Worm (Caenorhabditis elegans) whole organism, L1 larva: ENCODE measurements around the gene dph-3.

Experiments
- C04F5.9 ChIP-seq: sonication (generic microtip); optimal IDR thresholded peaks from 2 replicates; lab custom pipeline; 2016; ENCODE audit warnings: missing genetic modification characterization, missing compliant biosample characterization
- C16A3.4 ChIP-seq: fragments of 150-350 bp; optimal IDR thresholded peaks from 2 replicates; lab custom pipeline; 2014; ENCODE audit warnings: missing biosample characterization, missing genetic modification characterization
- F16B12.6 ChIP-seq: fragments of 150-350 bp; optimal IDR thresholded peaks from 2 replicates; lab custom pipeline; 2014; ENCODE audit warnings: missing biosample characterization, missing genetic modification characterization
- Y116A8C.19 ChIP-seq: sonication (generic microtip); optimal IDR thresholded peaks from 2 replicates; lab custom pipeline; 2016; ENCODE audit warnings: missing compliant biosample characterization, missing genetic modification characterization, borderline replicate concordance
- aha-1 ChIP-seq: fragments of 150-350 bp; optimal IDR thresholded peaks from 2 replicates; lab custom pipeline; 2014; ENCODE audit warnings: missing biosample characterization, missing genetic modification characterization
- aly-2 ChIP-seq: fragments of 150-350 bp; optimal IDR thresholded peaks from 2 replicates; lab custom pipeline; 2014; ENCODE audit warnings: missing biosample characterization, missing genetic modification characterization
- ama-1 ChIP-seq: fragments of 150-350 bp; optimal IDR thresholded peaks from 2 replicates; lab custom pipeline; 2014
- ceh-63 ChIP-seq: fragments of 200-800 bp; sonication (Bioruptor generic); optimal IDR thresholded peaks from 2 replicates; lab custom pipeline; 2018; ENCODE audit warnings: mild to moderate bottlenecking, missing genetic modification characterization, missing compliant biosample characterization
- ceh-8 ChIP-seq: fragments of 200-800 bp; sonication (Bioruptor generic); optimal IDR thresholded peaks from 2 replicates; lab custom pipeline; 2018; ENCODE audit warnings: mild to moderate bottlenecking, missing genetic modification characterization, moderate library complexity, missing compliant biosample characterization
- ceh-88 ChIP-seq: fragments of 200-800 bp; sonication (Bioruptor generic); IDR thresholded peaks from 2 replicates; pipeline ENCODE4 v1.3.6; 2022; ENCODE audit warnings: missing genetic modification characterization, missing compliant biosample characterization
- ceh-90 ChIP-seq: sonication (generic microtip); optimal IDR thresholded peaks from 2 replicates; lab custom pipeline; 2016; ENCODE audit warnings: missing genetic modification characterization, missing compliant biosample characterization
- efl-3 ChIP-seq: fragments of 200-800 bp; sonication (Bioruptor generic); optimal IDR thresholded peaks from 2 replicates; lab custom pipeline; 2018; ENCODE audit warnings: mild to moderate bottlenecking, missing genetic modification characterization, missing compliant biosample characterization
- elt-2 ChIP-seq: sonication (generic microtip); optimal IDR thresholded peaks from 2 replicates; lab custom pipeline; 2016; ENCODE audit warnings: missing genetic modification characterization, mild to moderate bottlenecking, inconsistent platforms, missing compliant biosample characterization, missing genetic modification reagents
- elt-3 ChIP-seq, 6 experiments: fragments of 150-350 bp in 1 of 6; sonication (generic microtip); optimal IDR thresholded peaks; 2 replicates each; lab custom pipeline; 2017 to 2018; ENCODE audit warnings: missing biosample characterization in 6 of 6, missing genetic modification characterization in 6 of 6, inconsistent platforms in 1 of 6
- fkh-10 ChIP-seq: sonication (generic microtip); optimal IDR thresholded peaks from 2 replicates; lab custom pipeline; 2017; ENCODE audit warnings: missing biosample characterization, missing genetic modification reagents, missing genetic modification characterization
- fkh-4 ChIP-seq: sonication (generic microtip); optimal IDR thresholded peaks from 2 replicates; lab custom pipeline; 2016; ENCODE audit warnings: missing compliant biosample characterization, missing genetic modification characterization, borderline replicate concordance
- hlh-17 ChIP-seq: fragments of 200-800 bp; sonication (Bioruptor generic); optimal IDR thresholded peaks from 2 replicates; lab custom pipeline; 2018; ENCODE audit warnings: missing genetic modification characterization, mild to moderate bottlenecking, missing compliant biosample characterization, moderate library complexity, borderline replicate concordance
- hlh-4 ChIP-seq: sonication (generic microtip); optimal IDR thresholded peaks from 2 replicates; lab custom pipeline; 2016; ENCODE audit warnings: mild to moderate bottlenecking, missing genetic modification characterization, missing compliant biosample characterization
- irx-1 ChIP-seq: sonication (generic microtip); optimal IDR thresholded peaks from 2 replicates; lab custom pipeline; 2016; ENCODE audit warnings: missing genetic modification characterization, missing compliant biosample characterization
- isw-1 ChIP-seq: fragments of 200-800 bp; sonication (Bioruptor generic); IDR thresholded peaks from 2 replicates; pipeline ENCODE4 v1.3.6; 2022; ENCODE audit warnings: missing genetic modification characterization, missing compliant biosample characterization
- lin-13 ChIP-seq: fragments of 150-350 bp; optimal IDR thresholded peaks from 2 replicates; lab custom pipeline; 2014; ENCODE audit warnings: missing biosample characterization, missing genetic modification reagents, missing genetic modification characterization
- lin-14 ChIP-seq: fragments of 200-800 bp; sonication (Bioruptor generic); optimal IDR thresholded peaks from 2 replicates; lab custom pipeline; 2018; ENCODE audit warnings: mild to moderate bottlenecking, missing genetic modification characterization, moderate library complexity, missing compliant biosample characterization
- lin-15B ChIP-seq: fragments of 150-350 bp; sonication (generic microtip); optimal IDR thresholded peaks from 3 replicates; lab custom pipeline; 2014; ENCODE audit warnings: missing biosample characterization, missing genetic modification characterization
- lin-35 ChIP-seq, 2 experiments: fragments of 150-350 bp; optimal IDR thresholded peaks; 2 replicates each; lab custom pipeline; 2014; ENCODE audit warnings: missing biosample characterization in 2 of 2, missing genetic modification characterization in 2 of 2, missing genetic modification reagents in 2 of 2
- mab-9 ChIP-seq: fragments of 200-800 bp; sonication (Bioruptor generic); IDR thresholded peaks from 2 replicates; pipeline ENCODE4 v1.3.6; 2022; ENCODE audit warnings: missing genetic modification reagents, missing genetic modification characterization, missing compliant biosample characterization
- mef-2 ChIP-seq: fragments of 150-350 bp; optimal IDR thresholded peaks from 2 replicates; lab custom pipeline; 2014; ENCODE audit warnings: missing biosample characterization, missing genetic modification characterization
- nhr-12 ChIP-seq: sonication (generic microtip); optimal IDR thresholded peaks from 2 replicates; lab custom pipeline; 2017; ENCODE audit warnings: missing biosample characterization, missing genetic modification characterization
- nhr-28 ChIP-seq: fragments of 150-350 bp; optimal IDR thresholded peaks from 2 replicates; lab custom pipeline; 2014; ENCODE audit warnings: missing biosample characterization, missing genetic modification characterization
- nhr-47 ChIP-seq: sonication (generic microtip); optimal IDR thresholded peaks from 2 replicates; lab custom pipeline; 2016; ENCODE audit warnings: mild to moderate bottlenecking, missing genetic modification characterization, moderate library complexity, missing compliant biosample characterization
- nhr-71 ChIP-seq: sonication (generic microtip); optimal IDR thresholded peaks from 2 replicates; lab custom pipeline; 2016; ENCODE audit warnings: mild to moderate bottlenecking, missing genetic modification characterization, moderate library complexity, missing compliant biosample characterization
- rnt-1 ChIP-seq: sonication (generic microtip); optimal IDR thresholded peaks from 2 replicates; lab custom pipeline; 2016; ENCODE audit warnings: mild to moderate bottlenecking, missing genetic modification characterization, moderate library complexity, missing compliant biosample characterization
- snu-23 ChIP-seq: sonication (generic microtip); optimal IDR thresholded peaks from 2 replicates; lab custom pipeline; 2016; ENCODE audit warnings: missing genetic modification characterization, missing compliant biosample characterization
- sptf-1 ChIP-seq: fragments of 150-350 bp; optimal IDR thresholded peaks from 2 replicates; lab custom pipeline; 2014; ENCODE audit warnings: missing biosample characterization, missing genetic modification characterization
- sup-37 ChIP-seq: fragments of 200-800 bp; sonication (Bioruptor generic); optimal IDR thresholded peaks from 2 replicates; lab custom pipeline; 2018; ENCODE audit warnings: mild to moderate bottlenecking, missing genetic modification characterization, missing compliant biosample characterization
- swsn-7 ChIP-seq: sonication (generic microtip); optimal IDR thresholded peaks from 2 replicates; lab custom pipeline; 2016; ENCODE audit warnings: missing genetic modification characterization, missing compliant biosample characterization
- unc-130 ChIP-seq: fragments of 150-350 bp; optimal IDR thresholded peaks from 2 replicates; lab custom pipeline; 2017; ENCODE audit warnings: missing biosample characterization, missing genetic modification characterization, inconsistent platforms
- unc-30 ChIP-seq: sonication (generic microtip); optimal IDR thresholded peaks from 2 replicates; lab custom pipeline; 2017; ENCODE audit warnings: missing biosample characterization, missing genetic modification characterization
- unc-62 ChIP-seq: fragments of 150-350 bp; optimal IDR thresholded peaks from 2 replicates; lab custom pipeline; 2014; ENCODE audit warnings: missing biosample characterization, missing genetic modification reagents, missing genetic modification characterization
- xbp-1 ChIP-seq: sonication (generic microtip); optimal IDR thresholded peaks from 2 replicates; lab custom pipeline; 2016; ENCODE audit warnings: missing genetic modification characterization, missing compliant biosample characterization
- zag-1 ChIP-seq: fragments of 150-350 bp; optimal IDR thresholded peaks from 2 replicates; lab custom pipeline; 2014; ENCODE audit warnings: missing biosample characterization, missing genetic modification characterization
- ztf-11 ChIP-seq, 2 experiments: sonication (generic microtip); optimal IDR thresholded peaks; 2 replicates each; lab custom pipeline; 2016 to 2017; ENCODE audit warnings: missing genetic modification characterization in 2 of 2, missing biosample characterization in 1 of 2, missing compliant biosample characterization in 1 of 2
- ztf-4 ChIP-seq: fragments of 150-350 bp; optimal IDR thresholded peaks from 2 replicates; lab custom pipeline; 2014; ENCODE audit warnings: missing biosample characterization, missing genetic modification characterization

The dph-3 gene

ce11 chrIV:9716490-9716889 is 9.5 kb downstream of the dph-3 start (continued):
- TF ChIP-seq nhr-47 (tag; lab: Kevin White, UChicago) (no peak), F16B12.6 (tag; lab: Kevin White, UChicago) (no peak), nhr-12 (tag; lab: Kevin White, UChicago) (no peak), ceh-90 (tag; lab: Kevin White, UChicago) (no peak), hlh-4 (tag; lab: Kevin White, UChicago) (no peak), elt-2 (tag; lab: Kevin White, UChicago) (peak; percentile 56), aha-1 (tag; lab: Kevin White, UChicago) (no peak), nhr-71 (tag; lab: Kevin White, UChicago) (peak; percentile 36), efl-3 (GFP tag; lab: Kevin White, UChicago) (no peak), nhr-28 (tag; lab: Kevin White, UChicago) (no peak), lin-13 (no peak), irx-1 (tag; lab: Kevin White, UChicago) (no peak), fkh-4 (tag; lab: Kevin White, UChicago) (no peak), ceh-8 (no peak), ceh-63 (no peak), aly-2 (no peak), unc-130 (tag; lab: Kevin White, UChicago) (no peak), fkh-10 (no peak), C04F5.9 (no peak), xbp-1 (tag; lab: Kevin White, UChicago) (no peak), Y116A8C.19 (no peak), rnt-1 (tag; lab: Kevin White, UChicago) (no peak), ztf-4 (tag; lab: Kevin White, UChicago) (peak; percentile 5), sup-37 (GFP tag; lab: Kevin White, UChicago) (no peak), ama-1 (lab: Kevin White, UChicago) (no peak), mef-2 (tag; lab: Kevin White, UChicago) (no peak), lin-14 (peak; percentile 64), C16A3.4 (tag; lab: Kevin White, UChicago) (peak; percentile 14), unc-62 (no peak), isw-1 (GFP tag; lab: Robert Waterston, UW) (no peak), mab-9 (GFP tag; lab: Robert Waterston, UW) (no peak), lin-15B (no peak), ztf-11 (tag; optimal IDR thresholded peaks at IDR 0.05; lab: Kevin White, UChicago) (no peak), snu-23 (GFP tag; lab: Kevin White, UChicago) (peak; percentile 33)
- TF ChIP-seq, all 84 proteins: peak for 14

ce11 chrIV:9717844-9718243 is 10.9 kb downstream of the dph-3 start:
- no peak for TF ChIP-seq nhr-28 (tag; lab: Kevin White, UChicago)
- TF ChIP-seq sptf-1 (tag; lab: Kevin White, UChicago): no peak
- TF ChIP-seq lin-35 (GFP tag; optimal IDR thresholded peaks at IDR 0.05; lab: Kevin White, UChicago): no peak
- TF ChIP-seq elt-3 (tag; optimal IDR thresholded peaks at IDR 0.05; lab: Kevin White, UChicago): no peak
- no peak for TF ChIP-seq elt-2 (tag; lab: Kevin White, UChicago)
- TF ChIP-seq ztf-11 (tag; optimal IDR thresholded peaks at IDR 0.05; lab: Kevin White, UChicago): no peak
- TF ChIP-seq lin-14: no peak
- TF ChIP-seq hlh-17 (GFP tag; lab: Kevin White, UChicago): no peak
- no peak for TF ChIP-seq ceh-8
- TF ChIP-seq nhr-47 (tag; lab: Kevin White, UChicago): no peak
- no peak for TF ChIP-seq swsn-7 (tag; lab: Kevin White, UChicago)
- no peak for TF ChIP-seq zag-1 (tag; lab: Kevin White, UChicago)
- TF ChIP-seq unc-30: no peak
- TF ChIP-seq ceh-88 (GFP tag; lab: Robert Waterston, UW): no peak
